Worm (Caenorhabditis elegans): ENCODE measurements around the gene srv-7.

DNA sequence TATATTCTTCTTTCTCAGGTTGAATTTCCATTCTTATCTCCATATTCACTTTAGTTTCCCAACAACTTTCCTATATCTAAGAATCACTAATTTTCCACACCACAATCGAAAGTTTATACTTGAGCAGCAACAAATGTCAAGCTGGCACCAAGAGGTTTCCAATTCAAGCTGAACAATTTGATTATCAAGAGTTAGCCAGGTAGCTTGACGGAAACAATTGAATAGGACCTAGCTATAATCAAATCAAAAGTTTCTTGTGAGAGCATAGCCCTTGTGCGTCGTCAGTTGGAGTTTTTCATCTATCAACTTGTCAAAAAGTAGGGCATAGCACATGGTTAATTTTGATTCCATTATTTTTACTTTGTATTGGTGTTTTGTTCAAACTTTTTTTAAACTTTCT, 7.8 kb upstream of the srv-7 start:
- TF ChIP-seq cog-1 (tag; optimal IDR thresholded peaks at IDR 0.05) (no peak), klf-2 (GFP tag; conservative IDR thresholded peaks at IDR 0.05) (no peak), flt-1 (GFP tag; IDR thresholded peaks at IDR 0.05) (no peak), T22C8.4 (GFP tag; IDR thresholded peaks at IDR 0.05) (no peak)

All from whole organism, midembryonic.